Fruit fly (Drosophila melanogaster): ENCODE data around the gene primo-1.

The primo-1 gene

dm6 chr3R:13713984-13714532 lies 2.4 kb upstream of the primo-1 start:
- TF ChIP-seq CG15336 (GFP tag; IDR thresholded peaks at IDR 0.05) (no peak), acj6 (GFP tag; optimal IDR thresholded peaks at IDR 0.05) (no peak), Sox15 (GFP tag; optimal IDR thresholded peaks at IDR 0.05) (no peak), CG10669 (GFP tag; optimal IDR thresholded peaks at IDR 0.05) (peak; percentile 36), dsx (GFP tag; optimal IDR thresholded peaks at IDR 0.05; ENCODE audit: poor library complexity, severe bottlenecking) (peak; percentile 32), esn (GFP tag; optimal IDR thresholded peaks at IDR 0.05) (peak; percentile 21), Met (GFP tag; optimal IDR thresholded peaks at IDR 0.05) (peak; percentile 6), Eip75B (GFP tag; optimal IDR thresholded peaks at IDR 0.05) (no peak), lz (GFP tag; optimal IDR thresholded peaks at IDR 0.05) (peak; percentile 6), CG11762 (GFP tag; optimal IDR thresholded peaks at IDR 0.05; ENCODE audit: insufficient read depth) (no peak), Eip93F (GFP tag; optimal IDR thresholded peaks at IDR 0.05) (no peak), Hr38 (GFP tag; optimal IDR thresholded peaks at IDR 0.05) (no peak), Hr4 (GFP tag; optimal IDR thresholded peaks at IDR 0.05) (no peak), Lpt (GFP tag; optimal IDR thresholded peaks at IDR 0.05) (no peak), CG6792 (GFP tag; optimal IDR thresholded peaks at IDR 0.05) (peak; percentile 15), pdm3 (GFP tag; optimal IDR thresholded peaks at IDR 0.05) (no peak), Sox14 (GFP tag; optimal IDR thresholded peaks at IDR 0.05) (no peak), Smox (GFP tag; optimal IDR thresholded peaks at IDR 0.05) (no peak), achi (GFP tag; optimal IDR thresholded peaks at IDR 0.05) (no peak), CG8632 (GFP tag; optimal IDR thresholded peaks at IDR 0.05) (no peak), CG34406 (GFP tag; optimal IDR thresholded peaks at IDR 0.05) (no peak), spab (GFP tag; optimal IDR thresholded peaks at IDR 0.05) (no peak), svp (GFP tag) (no peak), CG32006 (GFP tag; optimal IDR thresholded peaks at IDR 0.05) (no peak), CG6808 (GFP tag; optimal IDR thresholded peaks at IDR 0.05) (peak; percentile 6), salr (GFP tag; optimal IDR thresholded peaks at IDR 0.05) (peak in 1 of 2 experiments; percentile 53), CG11902 (GFP tag; optimal IDR thresholded peaks at IDR 0.05) (no peak), CG6276 (GFP tag; optimal IDR thresholded peaks at IDR 0.05) (no peak), topi (GFP tag; optimal IDR thresholded peaks at IDR 0.05) (no peak), Blimp-1 (GFP tag; optimal IDR thresholded peaks at IDR 0.05) (no peak), CG4318 (GFP tag; optimal IDR thresholded peaks at IDR 0.05) (no peak), CG31627 (GFP tag; optimal IDR thresholded peaks at IDR 0.05) (no peak), ss (GFP tag; optimal IDR thresholded peaks at IDR 0.05) (no peak), CG16779 (tag; optimal IDR thresholded peaks at IDR 0.05) (no peak), Sox102F (GFP tag; optimal IDR thresholded peaks at IDR 0.05) (no peak), fd59A (GFP tag; optimal IDR thresholded peaks at IDR 0.05) (peak; percentile 19), CG1621 (tag; optimal IDR thresholded peaks at IDR 0.05) (peak; percentile 23), Hr39 (GFP tag; optimal IDR thresholded peaks at IDR 0.05) (peak; percentile 18), vri (GFP tag; optimal IDR thresholded peaks at IDR 0.05) (no peak), CG6854 (GFP tag; optimal IDR thresholded peaks at IDR 0.05) (no peak), net (GFP tag; optimal IDR thresholded peaks at IDR 0.05) (no peak), CG8119 (GFP tag; IDR thresholded peaks at IDR 0.05) (no peak), CG9139 (GFP tag; optimal IDR thresholded peaks at IDR 0.05) (no peak), cyc (GFP tag; optimal IDR thresholded peaks at IDR 0.05) (peak; percentile 9), CG10631 (GFP tag; optimal IDR thresholded peaks at IDR 0.05) (peak; percentile 8), CG11294 (GFP tag; IDR thresholded peaks at IDR 0.05) (no peak), fkh (GFP tag; optimal IDR thresholded peaks at IDR 0.05) (peak; percentile 56), Ets96B (tag; optimal IDR thresholded peaks at IDR 0.05) (no peak), Eip78C (GFP tag) (peak; percentile 70), eg (GFP tag; IDR thresholded peaks at IDR 0.05) (peak; percentile 49; the same call in 1 of the 3 replicates), Ets21C (GFP tag; optimal IDR thresholded peaks at IDR 0.05) (no peak), OdsH (GFP tag; optimal IDR thresholded peaks at IDR 0.05) (no peak)
